Fruit fly (Drosophila melanogaster) whole organism, prepupa: ENCODE measurements around the gene CG5909.

Experiments used
- Blimp-1 ChIP-seq: fragments of 200-800 bp; sonication (Bioruptor generic); optimal IDR thresholded peaks from 3 replicates; lab custom pipeline; 2017; ENCODE audit warnings: missing biosample characterization, missing genetic modification characterization, mild to moderate bottlenecking, moderate library complexity, missing genetic modification reagents
- CG10631 ChIP-seq: fragments of 200-800 bp; sonication (Bioruptor generic); optimal IDR thresholded peaks from 2 replicates; lab custom pipeline; 2016; ENCODE audit warnings: missing biosample characterization, missing genetic modification characterization
- CG11294 ChIP-seq: fragments of 200-800 bp; sonication (Bioruptor generic); IDR thresholded peaks from 2 replicates; pipeline ENCODE4 v1.3.6; 2022; ENCODE audit warnings: missing biosample characterization, missing genetic modification characterization
- CG11762 ChIP-seq: fragments of 200-800 bp; sonication (Bioruptor generic); optimal IDR thresholded peaks from 3 replicates; lab custom pipeline; 2016; ENCODE audit warnings: missing biosample characterization, missing genetic modification characterization; ENCODE audit not compliant: insufficient read depth
- CG1621 ChIP-seq: fragments of 200-800 bp; sonication (Bioruptor generic); optimal IDR thresholded peaks from 3 replicates; lab custom pipeline; 2018; ENCODE audit warnings: missing biosample characterization, mild to moderate bottlenecking, missing genetic modification characterization
- CG32006 ChIP-seq: fragments of 200-800 bp; sonication (Bioruptor generic); optimal IDR thresholded peaks from 3 replicates; lab custom pipeline; 2017; ENCODE audit warnings: missing biosample characterization, mild to moderate bottlenecking, missing genetic modification characterization
- CG34406 ChIP-seq: fragments of 200-800 bp; sonication (Bioruptor generic); optimal IDR thresholded peaks from 3 replicates; lab custom pipeline; 2016; ENCODE audit warnings: missing biosample characterization, missing genetic modification characterization
- CG3919 ChIP-seq: fragments of 200-800 bp; sonication (Bioruptor generic); optimal IDR thresholded peaks from 3 replicates; lab custom pipeline; 2016; ENCODE audit warnings: missing biosample characterization, missing genetic modification characterization
- CG4318 ChIP-seq: fragments of 200-800 bp; sonication (Bioruptor generic); optimal IDR thresholded peaks from 3 replicates; lab custom pipeline; 2017; ENCODE audit warnings: missing biosample characterization, mild to moderate bottlenecking, missing genetic modification characterization
- CG6163 ChIP-seq: fragments of 200-800 bp; sonication (Bioruptor generic); IDR thresholded peaks from 3 replicates; pipeline ENCODE4 v1.3.6; 2022; ENCODE audit warnings: missing biosample characterization, missing genetic modification characterization
- CG6792 ChIP-seq: fragments of 200-800 bp; sonication (Bioruptor generic); optimal IDR thresholded peaks from 3 replicates; lab custom pipeline; 2016; ENCODE audit warnings: missing biosample characterization, missing genetic modification characterization
- CG6808 ChIP-seq: fragments of 200-800 bp; sonication (Bioruptor generic); optimal IDR thresholded peaks from 3 replicates; lab custom pipeline; 2017; ENCODE audit warnings: missing biosample characterization, missing genetic modification characterization, mild to moderate bottlenecking, moderate library complexity, missing genetic modification reagents
- CG7368 ChIP-seq: fragments of 200-800 bp; sonication (Bioruptor generic); optimal IDR thresholded peaks from 3 replicates; lab custom pipeline; 2016; ENCODE audit warnings: missing biosample characterization, missing genetic modification characterization
- CG8119 ChIP-seq: fragments of 200-800 bp; sonication (Bioruptor generic); IDR thresholded peaks from 3 replicates; pipeline ENCODE4 v1.3.6; 2022; ENCODE audit warnings: missing biosample characterization, missing genetic modification characterization
- CG8319 ChIP-seq: fragments of 200-800 bp; sonication (Bioruptor generic); optimal IDR thresholded peaks from 3 replicates; lab custom pipeline; 2016; ENCODE audit warnings: missing biosample characterization, missing genetic modification characterization
- CG8632 ChIP-seq: fragments of 200-800 bp; sonication (Bioruptor generic); optimal IDR thresholded peaks from 3 replicates; lab custom pipeline; 2016; ENCODE audit warnings: missing biosample characterization, missing genetic modification characterization
- CG9139 ChIP-seq: fragments of 200-800 bp; sonication (Bioruptor generic); optimal IDR thresholded peaks from 3 replicates; lab custom pipeline; 2017; ENCODE audit warnings: missing biosample characterization, mild to moderate bottlenecking, missing genetic modification characterization
- Eip78C ChIP-seq: fragments of 200-800 bp; sonication (Bioruptor generic); peaks from one replicate; lab custom pipeline; 2016; ENCODE audit warnings: missing biosample characterization, missing genetic modification characterization
- Ets21C ChIP-seq: fragments of 200-800 bp; sonication (Bioruptor generic); optimal IDR thresholded peaks from 3 replicates; lab custom pipeline; 2016; ENCODE audit warnings: missing biosample characterization, missing genetic modification characterization
- Ets96B ChIP-seq: fragments of 200-800 bp; optimal IDR thresholded peaks from 2 replicates; lab custom pipeline; 2019; ENCODE audit warnings: missing biosample characterization, mild to moderate bottlenecking, missing genetic modification characterization, moderate library complexity
- Gug ChIP-seq: fragments of 200-800 bp; sonication (Bioruptor generic); IDR thresholded peaks from 2 replicates; pipeline ENCODE4 v1.3.6; 2022; ENCODE audit warnings: missing biosample characterization, missing genetic modification characterization
- Hr38 ChIP-seq: sonication (Bioruptor generic); optimal IDR thresholded peaks from 2 replicates; lab custom pipeline; 2016; ENCODE audit warnings: missing biosample characterization, missing genetic modification characterization
- OdsH ChIP-seq: fragments of 200-800 bp; sonication (Bioruptor generic); optimal IDR thresholded peaks from 3 replicates; lab custom pipeline; 2016; ENCODE audit warnings: missing biosample characterization, missing genetic modification characterization
- Smox ChIP-seq: fragments of 200-800 bp; sonication (Bioruptor generic); optimal IDR thresholded peaks from 3 replicates; lab custom pipeline; 2016; ENCODE audit warnings: missing biosample characterization, missing genetic modification characterization
- Sox14 ChIP-seq: fragments of 200-800 bp; sonication (Bioruptor generic); optimal IDR thresholded peaks from 3 replicates; lab custom pipeline; 2016; ENCODE audit warnings: missing biosample characterization, missing genetic modification characterization
- Sox15 ChIP-seq: fragments of 200-800 bp; sonication (Bioruptor generic); optimal IDR thresholded peaks from 3 replicates; lab custom pipeline; 2016; ENCODE audit warnings: missing biosample characterization, missing genetic modification characterization
- achi ChIP-seq: fragments of 200-800 bp; sonication (Bioruptor generic); optimal IDR thresholded peaks from 3 replicates; lab custom pipeline; 2016; ENCODE audit warnings: missing biosample characterization, missing genetic modification characterization
- acj6 ChIP-seq: fragments of 200-800 bp; sonication (Bioruptor generic); optimal IDR thresholded peaks from 3 replicates; lab custom pipeline; 2016; ENCODE audit warnings: missing biosample characterization, missing genetic modification characterization
- cyc ChIP-seq: fragments of 200-800 bp; sonication (Bioruptor generic); optimal IDR thresholded peaks from 3 replicates; lab custom pipeline; 2016; ENCODE audit warnings: missing biosample characterization, missing genetic modification characterization
- dac ChIP-seq: fragments of 200-800 bp; sonication (Bioruptor generic); optimal IDR thresholded peaks from 2 replicates; lab custom pipeline; 2017; ENCODE audit warnings: missing biosample characterization, mild to moderate bottlenecking, missing genetic modification characterization
- dsx ChIP-seq: fragments of 200-800 bp; optimal IDR thresholded peaks from 3 replicates; lab custom pipeline; 2019; ENCODE audit warnings: missing biosample characterization, mild to moderate bottlenecking, missing genetic modification characterization, moderate library complexity; ENCODE audit not compliant: poor library complexity, severe bottlenecking
- net ChIP-seq: fragments of 200-800 bp; sonication (Bioruptor generic); optimal IDR thresholded peaks from 3 replicates; lab custom pipeline; 2016; ENCODE audit warnings: missing biosample characterization, missing genetic modification characterization
- pdm3 ChIP-seq: fragments of 200-800 bp; sonication (Bioruptor generic); optimal IDR thresholded peaks from 3 replicates; lab custom pipeline; 2016; ENCODE audit warnings: missing biosample characterization, missing genetic modification characterization
- salr ChIP-seq, 2 experiments: fragments of 200-800 bp; sonication (Bioruptor generic); optimal IDR thresholded peaks; 3 replicates each; lab custom pipeline; 2016 to 2018; ENCODE audit warnings: missing biosample characterization in 2 of 2, missing genetic modification characterization in 2 of 2, mild to moderate bottlenecking in 1 of 2
- ss ChIP-seq, 2 experiments: fragments of 200-800 bp; sonication (Bioruptor generic); optimal IDR thresholded peaks; 2 replicates in 1 of 2; 3 replicates in 1 of 2; lab custom pipeline; 2017 to 2018; ENCODE audit warnings: mild to moderate bottlenecking in 2 of 2, missing biosample characterization in 2 of 2, missing genetic modification characterization in 2 of 2, moderate library complexity in 1 of 2
- svp ChIP-seq: fragments of 200-800 bp; sonication (Bioruptor generic); peaks from one replicate; lab custom pipeline; 2016; ENCODE audit warnings: missing biosample characterization, missing genetic modification characterization
- topi ChIP-seq: fragments of 200-800 bp; sonication (Bioruptor generic); optimal IDR thresholded peaks from 3 replicates; lab custom pipeline; 2016; ENCODE audit warnings: missing biosample characterization, missing genetic modification characterization

CG5909 gene

DNA sequence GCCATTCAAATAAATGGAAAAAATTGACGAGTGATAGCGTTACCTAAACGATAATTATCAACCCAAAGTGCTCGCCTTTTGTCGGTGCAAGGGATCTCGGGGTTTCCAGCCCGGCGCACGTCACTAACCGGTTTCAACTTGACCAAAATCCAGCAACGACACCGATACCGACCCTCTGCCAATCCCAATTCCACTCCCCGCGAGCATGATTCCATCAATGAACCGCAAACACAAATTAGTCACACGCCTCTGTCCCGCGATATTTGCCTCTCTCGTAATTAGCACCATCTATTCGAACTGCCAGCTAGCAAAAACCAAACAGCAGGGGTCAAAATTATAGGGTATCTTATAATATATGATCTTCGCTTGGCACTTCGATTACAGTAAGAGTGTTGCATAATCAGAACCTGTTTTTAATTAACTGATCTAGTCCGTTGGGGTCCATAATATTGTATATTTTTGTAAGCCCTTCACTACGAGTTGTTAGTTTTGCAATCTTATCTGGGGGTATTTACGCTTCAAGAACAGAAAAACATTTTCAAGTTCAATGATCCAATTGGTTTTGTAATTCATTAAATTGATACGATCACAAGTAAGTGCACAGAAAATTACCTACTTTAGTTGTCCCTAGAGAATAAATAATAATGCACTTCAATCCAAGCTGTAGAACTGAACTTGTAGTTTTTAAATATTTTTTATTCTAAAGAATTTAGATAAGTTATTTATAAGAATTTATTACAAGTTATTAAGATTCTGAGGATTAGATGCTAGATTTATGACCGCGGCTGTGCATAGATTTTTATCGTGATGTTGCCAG lies 7.7 kb upstream of the CG5909 start (continued):
- TF ChIP-seq salr (GFP tag; optimal IDR thresholded peaks at IDR 0.05; lab: Kevin White, UChicago), result peak in 1 of 2 experiments; percentile 63
- peak; percentile 38; the same call in 1 of the 3 replicates for TF ChIP-seq CG8119 (GFP tag; lab: Robert Waterston, UW)
- peak; percentile 29 for TF ChIP-seq CG10631
- TF ChIP-seq ss (GFP tag; optimal IDR thresholded peaks at IDR 0.05; lab: Kevin White, UChicago), result no peak
- no peak for TF ChIP-seq CG11294 (GFP tag; lab: Robert Waterston, UW)
- no peak for TF ChIP-seq Smox (GFP tag; lab: Kevin White, UChicago)
- TF ChIP-seq CG7368 (GFP tag; lab: Kevin White, UChicago), result no peak
- peak; percentile 29 for TF ChIP-seq OdsH (GFP tag; lab: Kevin White, UChicago)
- peak; percentile 20 for TF ChIP-seq acj6 (GFP tag; lab: Kevin White, UChicago)
- TF ChIP-seq cyc (GFP tag; lab: Kevin White, UChicago), result peak; percentile 17
- TF ChIP-seq topi (GFP tag; lab: Kevin White, UChicago), result no peak
- no peak for TF ChIP-seq CG6808 (GFP tag; lab: Kevin White, UChicago)
- TF ChIP-seq CG32006 (GFP tag; lab: Kevin White, UChicago), result peak; percentile 70
- TF ChIP-seq CG34406 (GFP tag; lab: Kevin White, UChicago), result peak; percentile 38

dm6 chr3R:27154001-27154400 lies 7.0 kb upstream of the CG5909 start:
- TF ChIP-seq acj6 (GFP tag; lab: Kevin White, UChicago), result no peak
- no peak for TF ChIP-seq CG11762 (GFP tag; lab: Kevin White, UChicago)
- no peak for TF ChIP-seq CG4318 (GFP tag; lab: Kevin White, UChicago)
- no peak for TF ChIP-seq pdm3 (GFP tag; lab: Kevin White, UChicago)
- TF ChIP-seq OdsH (GFP tag; lab: Kevin White, UChicago), result no peak
- no peak for TF ChIP-seq CG8632 (GFP tag; lab: Kevin White, UChicago)
- no peak for TF ChIP-seq CG3919 (GFP tag; lab: Kevin White, UChicago)
- no peak for TF ChIP-seq Ets96B (tag; lab: Kevin White, UChicago)
- TF ChIP-seq net (GFP tag; lab: Kevin White, UChicago), result no peak
- TF ChIP-seq Gug (GFP tag; lab: Robert Waterston, UW), result no peak
- TF ChIP-seq svp (GFP tag; lab: Kevin White, UChicago), result no peak
- no peak for TF ChIP-seq achi (GFP tag; lab: Kevin White, UChicago)
- no peak for TF ChIP-seq CG32006 (GFP tag; lab: Kevin White, UChicago)
- TF ChIP-seq CG9139, result no peak
- TF ChIP-seq CG8319, result no peak
- TF ChIP-seq CG6163, result no peak
- TF ChIP-seq, all 60 proteins: peak for 0

DNA sequence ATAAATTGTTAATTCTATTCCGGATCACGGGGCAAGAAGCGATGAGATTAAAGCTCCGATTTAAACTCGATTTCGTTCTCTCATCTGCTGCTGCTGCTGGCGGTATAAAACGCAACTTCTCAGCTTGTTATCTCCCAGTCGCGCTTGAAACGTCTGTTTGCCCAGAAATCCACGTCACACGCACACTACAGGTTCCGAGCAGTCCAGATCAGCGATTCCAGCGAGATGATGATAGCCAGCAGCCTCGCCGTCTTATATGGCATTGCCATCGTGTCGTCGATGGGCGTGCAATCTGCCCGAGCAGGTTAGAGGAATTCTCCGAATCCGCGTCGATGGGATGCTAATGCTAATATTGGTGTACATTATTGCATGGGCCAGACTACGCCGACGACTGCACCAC lies 3.1 kb upstream of the CG5909 start, which contains the start of gene grass:
Gene grass (plus strand): TSS at position 135 of the 400 bp plus-strand sequence.
- TF ChIP-seq Sox14 (no peak), Eip78C (GFP tag; lab: Kevin White, UChicago) (peak; percentile 5), CG6808 (GFP tag; lab: Kevin White, UChicago) (no peak), CG1621 (tag; lab: Kevin White, UChicago) (peak; percentile 30), achi (GFP tag; lab: Kevin White, UChicago) (no peak), svp (GFP tag; lab: Kevin White, UChicago) (peak; percentile 86)

- TF ChIP-seq Hr38 (GFP tag; lab: Kevin White, UChicago) (no peak), CG6163 (no peak), dsx (GFP tag; lab: Kevin White, UChicago) (no peak), Gug (GFP tag; lab: Robert Waterston, UW) (no peak), CG6792 (GFP tag; lab: Kevin White, UChicago) (no peak), pdm3 (GFP tag; lab: Kevin White, UChicago) (no peak), CG3919 (GFP tag; lab: Kevin White, UChicago) (no peak), Sox15 (GFP tag; lab: Kevin White, UChicago) (no peak), CG8632 (GFP tag; lab: Kevin White, UChicago) (no peak), Blimp-1 (GFP tag; lab: Kevin White, UChicago) (no peak), dac (GFP tag; lab: Kevin White, UChicago) (no peak), Ets21C (GFP tag; lab: Kevin White, UChicago) (no peak)
Observed at dm6 chr3R:27159870-27160269, 1.1 kb upstream of the CG5909 start.
